Fruit fly (Drosophila melanogaster): ENCODE data around the gene Diedel3.

The Diedel3 gene

dm6 chrX:19068873-19069272, 18.6 kb downstream of the Diedel3 start, which contains the start of gene CG34330:
Gene CG34330 (minus strand): TSS chrX:19068973.
- TF ChIP-seq pan (optimal IDR thresholded peaks at IDR 0.05), result no peak
- TF ChIP-seq Dll (optimal IDR thresholded peaks at IDR 0.05), result no peak
- TF ChIP-seq psq (optimal IDR thresholded peaks at IDR 0.05), result no peak

- peak; percentile 32 to 34 for TF ChIP-seq EcR (GFP tag; optimal IDR thresholded peaks at IDR 0.05)
- TF ChIP-seq usp (GFP tag; optimal IDR thresholded peaks at IDR 0.05), result no peak
These were observed 22.7 kb downstream of the Diedel3 start for dm6 chrX:19072969-19073368.

DNA sequence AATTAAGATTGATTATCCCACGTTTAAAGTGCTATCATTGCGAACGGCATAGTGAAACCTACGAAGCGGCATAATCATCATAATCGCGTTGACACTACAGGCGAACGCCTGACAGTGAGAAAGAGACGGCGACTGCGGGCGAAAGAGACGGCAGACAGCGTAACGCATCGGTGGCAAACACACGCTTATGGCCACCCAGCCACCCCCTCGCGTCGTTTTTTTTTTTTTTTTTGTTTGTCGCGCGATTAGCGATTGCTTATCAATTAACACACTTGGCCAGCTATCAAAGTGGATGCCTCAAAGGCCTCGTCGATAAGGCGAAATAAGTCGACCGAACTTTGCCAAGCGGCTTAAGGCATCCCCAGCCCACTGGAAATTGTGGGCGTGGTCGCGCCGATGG, 23.6 kb downstream of the Diedel3 start:
- TF ChIP-seq pan (optimal IDR thresholded peaks at IDR 0.05), result no peak
- no peak for TF ChIP-seq EcR (GFP tag; optimal IDR thresholded peaks at IDR 0.05)
- TF ChIP-seq psq (optimal IDR thresholded peaks at IDR 0.05), result no peak
- TF ChIP-seq usp (GFP tag; optimal IDR thresholded peaks at IDR 0.05), result no peak
- no peak for TF ChIP-seq Dll (optimal IDR thresholded peaks at IDR 0.05)
- TF ChIP-seq CG8478 (optimal IDR thresholded peaks at IDR 0.05), result no peak

dm6 chrX:19074585-19074984, 24.3 kb downstream of the Diedel3 start:
- TF ChIP-seq usp (GFP tag; optimal IDR thresholded peaks at IDR 0.05) (no peak), CG8478 (optimal IDR thresholded peaks at IDR 0.05) (no peak), EcR (GFP tag; optimal IDR thresholded peaks at IDR 0.05) (no peak), psq (optimal IDR thresholded peaks at IDR 0.05) (no peak), pan (optimal IDR thresholded peaks at IDR 0.05) (no peak), Dll (optimal IDR thresholded peaks at IDR 0.05) (no peak)

- TF ChIP-seq usp (GFP tag; optimal IDR thresholded peaks at IDR 0.05) (no peak), EcR (GFP tag; optimal IDR thresholded peaks at IDR 0.05) (no peak), CG8478 (optimal IDR thresholded peaks at IDR 0.05) (no peak), pan (optimal IDR thresholded peaks at IDR 0.05) (no peak), psq (optimal IDR thresholded peaks at IDR 0.05) (no peak), Dll (optimal IDR thresholded peaks at IDR 0.05) (no peak)
These were observed 27.2 kb downstream of the Diedel3 start, which contains the start of gene CG7406 for dm6 chrX:19077420-19077819. Gene CG7406 (plus strand): TSS chrX:19077720.

DNA sequence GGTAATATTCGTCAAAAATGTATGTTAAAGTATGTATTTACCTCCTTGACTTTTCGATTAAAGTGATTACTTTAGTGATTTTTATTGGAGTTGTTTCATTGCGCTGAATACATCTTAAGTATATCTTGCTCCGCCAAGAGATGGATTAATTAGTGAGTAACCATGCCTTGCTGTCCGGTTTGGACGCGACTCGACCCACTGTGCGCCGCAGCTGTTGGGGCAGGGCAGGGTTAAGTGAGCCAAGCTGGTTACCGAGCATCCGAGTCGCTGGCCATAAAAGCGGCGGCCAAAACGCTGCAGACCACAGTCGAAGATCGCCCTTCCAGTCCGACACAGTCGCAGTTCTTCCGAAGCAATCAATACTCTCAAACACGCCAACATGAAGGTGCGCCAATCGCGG, 31.1 kb downstream of the Diedel3 start, which contains the start of gene CG14191:
Gene CG14191 (plus strand): TSS at position 301 of the 400 bp plus-strand sequence.
- TF ChIP-seq pan (optimal IDR thresholded peaks at IDR 0.05), result no peak
- TF ChIP-seq usp (GFP tag; optimal IDR thresholded peaks at IDR 0.05), result no peak
- no peak for TF ChIP-seq EcR (GFP tag; optimal IDR thresholded peaks at IDR 0.05)
- TF ChIP-seq psq (optimal IDR thresholded peaks at IDR 0.05), result no peak
- no peak for TF ChIP-seq Dll (optimal IDR thresholded peaks at IDR 0.05)
- TF ChIP-seq CG8478 (optimal IDR thresholded peaks at IDR 0.05), result no peak

dm6 chrX:19083190-19083589, 32.9 kb downstream of the Diedel3 start, which contains the start of gene CG7423:
Gene CG7423 (minus strand): TSS chrX:19083290.
- TF ChIP-seq Dll (optimal IDR thresholded peaks at IDR 0.05) (no peak), psq (optimal IDR thresholded peaks at IDR 0.05) (no peak), EcR (GFP tag; optimal IDR thresholded peaks at IDR 0.05) (no peak)

- TF ChIP-seq usp (GFP tag; optimal IDR thresholded peaks at IDR 0.05), result no peak
- TF ChIP-seq psq (optimal IDR thresholded peaks at IDR 0.05), result no peak
- no peak for TF ChIP-seq pan (optimal IDR thresholded peaks at IDR 0.05)
- TF ChIP-seq EcR (GFP tag; optimal IDR thresholded peaks at IDR 0.05), result no peak
- no peak for TF ChIP-seq Dll (optimal IDR thresholded peaks at IDR 0.05)
- no peak for TF ChIP-seq CG8478 (optimal IDR thresholded peaks at IDR 0.05)
These were observed 45.9 kb downstream of the Diedel3 start for dm6 chrX:19096179-19096578.

All from whole organism.